Fruit fly (Drosophila melanogaster) whole organism, embryonic: ENCODE measurements around the gene mRF1.

ENCODE experiments used
- CG13123 ChIP-seq: fragments of 200-800 bp; sonication (Bioruptor generic); optimal IDR thresholded peaks from 2 replicates; lab custom pipeline; 2016; ENCODE audit warnings: missing biosample characterization, missing genetic modification characterization
- CG9932 ChIP-seq: fragments of 200-800 bp; sonication (Bioruptor generic); IDR thresholded peaks from 2 replicates; pipeline ENCODE4 v1.3.6; 2022; ENCODE audit warnings: missing biosample characterization, missing genetic modification characterization
- dysf ChIP-seq: fragments of 200-800 bp; sonication (Bioruptor generic); IDR thresholded peaks from 3 replicates; pipeline ENCODE4 v1.3.6; 2022; ENCODE audit warnings: missing biosample characterization, missing genetic modification characterization
- z ChIP-seq: fragments of 200-800 bp; sonication (Bioruptor generic); IDR thresholded peaks from 3 replicates; pipeline ENCODE4 v1.3.6; 2022; ENCODE audit warnings: missing biosample characterization, missing genetic modification characterization

DNA sequence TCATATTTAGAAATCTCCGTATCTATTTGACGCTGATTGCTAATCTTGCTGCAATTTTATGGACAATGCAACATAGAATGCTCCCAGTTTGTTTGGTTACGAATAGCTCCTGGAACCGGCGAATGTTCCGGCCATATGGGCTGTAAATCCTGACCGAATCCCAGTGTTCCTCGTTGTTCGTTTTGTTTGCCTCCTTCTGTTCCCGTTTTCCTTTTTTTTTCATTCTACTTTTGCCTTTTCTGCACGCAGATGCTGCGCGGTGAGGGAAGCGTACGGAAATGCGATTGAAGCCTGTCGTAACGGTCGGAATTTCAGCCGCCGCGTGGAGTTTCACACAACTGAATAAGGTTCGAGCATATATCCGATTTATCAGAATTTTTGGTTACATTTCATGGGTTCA is 43.7 kb upstream of the mRF1 start, which contains the start of gene CG43925:
- TF ChIP-seq CG9932 (GFP tag; lab: Robert Waterston, UW) (no peak), z (GFP tag; lab: Robert Waterston, UW) (no peak), CG13123 (GFP tag; lab: Kevin White, UChicago) (no peak), dysf (GFP tag; lab: Robert Waterston, UW) (no peak)
